Worm (Caenorhabditis elegans): Measurements from ENCODE around the gene F59B10.5.
A peak's percentile ranks its signal among the peaks of the same experiment; 100 is the strongest.

The F59B10.5 gene

DNA sequence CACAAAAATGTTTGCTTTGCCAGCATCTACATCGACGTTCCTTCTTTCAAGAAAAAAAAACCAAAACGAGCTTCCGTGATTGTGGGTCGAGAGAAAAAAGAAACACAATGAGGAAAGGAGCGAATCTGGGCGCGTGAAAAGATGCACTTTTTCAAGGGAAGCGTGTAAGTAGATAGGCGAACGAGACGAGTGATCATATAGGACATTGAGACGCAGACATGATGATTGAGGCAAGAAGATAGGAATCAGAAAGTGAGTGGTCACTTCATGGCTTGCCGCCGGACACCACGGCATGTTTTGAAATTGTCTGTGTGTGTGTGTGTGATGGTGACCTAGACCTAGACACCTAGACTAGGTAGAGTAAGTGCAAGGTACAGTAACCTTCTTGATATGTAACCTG is 21.9 kb downstream of the F59B10.5 start:
- TF ChIP-seq ceh-9 (tag; optimal IDR thresholded peaks at IDR 0.05), result no peak
- TF ChIP-seq aly-2 (tag; optimal IDR thresholded peaks at IDR 0.05), result no peak
- TF ChIP-seq mdl-1 (tag; optimal IDR thresholded peaks at IDR 0.05), result peak; percentile 39
- no peak for TF ChIP-seq nhr-237 (tag; optimal IDR thresholded peaks at IDR 0.05)
- peak; percentile 74 for TF ChIP-seq nhr-43 (tag; optimal IDR thresholded peaks at IDR 0.05; ENCODE audit: poor library complexity, severe bottlenecking)
- TF ChIP-seq ceh-82 (tag; optimal IDR thresholded peaks at IDR 0.05), result no peak
- TF ChIP-seq lin-39 (tag; optimal IDR thresholded peaks at IDR 0.05), result peak; percentile 50
- TF ChIP-seq lsy-12 (tag; optimal IDR thresholded peaks at IDR 0.05), result peak; percentile 46
- TF ChIP-seq pqm-1 (tag; optimal IDR thresholded peaks at IDR 0.05), result peak; percentile 38
- no peak for TF ChIP-seq fkh-2 (tag; optimal IDR thresholded peaks at IDR 0.05)
- peak; percentile 9 for TF ChIP-seq pha-4 (tag; optimal IDR thresholded peaks at IDR 0.05)
- no peak for TF ChIP-seq mml-1 (tag; optimal IDR thresholded peaks at IDR 0.05)
- no peak for TF ChIP-seq sea-2 (GFP tag; optimal IDR thresholded peaks at IDR 0.05)
- TF ChIP-seq elt-2 (tag; optimal IDR thresholded peaks at IDR 0.05), result no peak
- peak; percentile 55 for TF ChIP-seq nhr-23 (tag; optimal IDR thresholded peaks at IDR 0.05)
- no peak for TF ChIP-seq nhr-28 (tag; optimal IDR thresholded peaks at IDR 0.05)
- peak; percentile 52 for TF ChIP-seq lin-15B (tag; optimal IDR thresholded peaks at IDR 0.05)
- peak; percentile 79 for TF ChIP-seq nfya-1 (tag; optimal IDR thresholded peaks at IDR 0.05; ENCODE audit: insufficient read depth)
- TF ChIP-seq elt-1 (tag; optimal IDR thresholded peaks at IDR 0.05), result peak; percentile 59
- TF ChIP-seq zag-1 (tag; optimal IDR thresholded peaks at IDR 0.05), result no peak
- TF ChIP-seq fos-1 (tag; optimal IDR thresholded peaks at IDR 0.05), result no peak
- TF ChIP-seq daf-12 (tag; optimal IDR thresholded peaks at IDR 0.05), result no peak
- TF ChIP-seq fkh-10 (GFP tag; optimal IDR thresholded peaks at IDR 0.05), result no peak
- TF ChIP-seq skn-1 (tag; optimal IDR thresholded peaks at IDR 0.05), result peak; percentile 69
- no peak for TF ChIP-seq nhr-76 (tag; optimal IDR thresholded peaks at IDR 0.05)
- TF ChIP-seq nhr-12 (tag; optimal IDR thresholded peaks at IDR 0.05), result no peak
- no peak for TF ChIP-seq nhr-77 (tag; optimal IDR thresholded peaks at IDR 0.05)
- TF ChIP-seq unc-62 (GFP tag; optimal IDR thresholded peaks at IDR 0.05), result peak; percentile 77
- peak; percentile 51 for TF ChIP-seq hmg-11 (tag; optimal IDR thresholded peaks at IDR 0.05)
- TF ChIP-seq ama-1 (optimal IDR thresholded peaks at IDR 0.05), result peak; percentile 67
- no peak for TF ChIP-seq nhr-67 (tag; optimal IDR thresholded peaks at IDR 0.05)
- TF ChIP-seq R02D3.7 (tag; optimal IDR thresholded peaks at IDR 0.05), result peak; percentile 22
- TF ChIP-seq ZK546.5 (tag; optimal IDR thresholded peaks at IDR 0.05), result no peak
- no peak for TF ChIP-seq eor-1 (tag; optimal IDR thresholded peaks at IDR 0.05)
- no peak for TF ChIP-seq jun-1 (tag; optimal IDR thresholded peaks at IDR 0.05)
- peak; percentile 51 for TF ChIP-seq egl-5 (tag; optimal IDR thresholded peaks at IDR 0.05)
- no peak for TF ChIP-seq unc-39 (tag; optimal IDR thresholded peaks at IDR 0.05)
- no peak for TF ChIP-seq ztf-11 (tag; optimal IDR thresholded peaks at IDR 0.05)
- no peak for TF ChIP-seq ceh-16 (tag; optimal IDR thresholded peaks at IDR 0.05)
- TF ChIP-seq snpc-4 (tag; optimal IDR thresholded peaks at IDR 0.05), result no peak
- no peak for TF ChIP-seq egl-27 (tag; optimal IDR thresholded peaks at IDR 0.05)
- TF ChIP-seq ceh-28 (tag; optimal IDR thresholded peaks at IDR 0.05), result peak; percentile 30
- no peak for TF ChIP-seq nhr-11 (tag; optimal IDR thresholded peaks at IDR 0.05)
- TF ChIP-seq tbx-2 (tag; optimal IDR thresholded peaks at IDR 0.05), result no peak
- TF ChIP-seq ztf-4 (tag; optimal IDR thresholded peaks at IDR 0.05), result no peak
- no peak for TF ChIP-seq elt-3 (tag; optimal IDR thresholded peaks at IDR 0.05)
- TF ChIP-seq nhr-25 (tag; optimal IDR thresholded peaks at IDR 0.05), result peak; percentile 83

DNA sequence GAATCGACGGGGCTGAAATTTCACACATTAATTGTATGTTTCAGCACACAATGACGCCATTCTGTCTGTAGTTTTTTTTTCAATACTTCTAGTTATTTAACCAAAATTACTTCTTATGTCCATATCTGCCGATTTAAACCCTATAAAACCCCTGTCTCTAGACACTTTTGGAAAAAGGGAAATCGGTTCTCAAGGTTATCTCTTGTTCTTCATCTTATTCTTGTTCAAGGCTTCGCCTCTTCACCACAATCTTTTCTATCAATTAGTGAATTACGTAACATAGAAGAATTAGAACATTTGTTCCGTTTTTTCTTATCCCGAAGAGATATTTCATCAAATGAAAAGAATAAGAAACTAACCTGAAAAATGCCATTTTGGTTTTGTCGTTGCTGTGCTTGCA is 22.8 kb downstream of the F59B10.5 start:
- TF ChIP-seq nhr-23 (tag; optimal IDR thresholded peaks at IDR 0.05) (peak; percentile 82), elt-3 (tag; optimal IDR thresholded peaks at IDR 0.05) (peak in 1 of 3 experiments; percentile 16), nhr-25 (tag; optimal IDR thresholded peaks at IDR 0.05) (peak; percentile 76), nhr-237 (tag; optimal IDR thresholded peaks at IDR 0.05) (no peak), unc-62 (GFP tag; optimal IDR thresholded peaks at IDR 0.05) (no peak), ceh-82 (tag; optimal IDR thresholded peaks at IDR 0.05) (no peak), ama-1 (optimal IDR thresholded peaks at IDR 0.05) (no peak), nhr-77 (tag; optimal IDR thresholded peaks at IDR 0.05) (no peak)

Measured in whole organism, L3 larva.